Fruit fly (Drosophila melanogaster): Measurements from ENCODE around the gene rdgA.

The rdgA gene

dm6 chrX:8894315-8895017 is 12.4 kb upstream of the rdgA start (continued):
- no peak for TF ChIP-seq Tbp (GFP tag; optimal IDR thresholded peaks at IDR 0.05)
- peak; percentile 50 for TF ChIP-seq mam (GFP tag; optimal IDR thresholded peaks at IDR 0.05)
- peak; percentile 49 for TF ChIP-seq CG6683 (GFP tag; optimal IDR thresholded peaks at IDR 0.05)
- peak; percentile 19 for TF ChIP-seq CG8089 (GFP tag; optimal IDR thresholded peaks at IDR 0.05)
- TF ChIP-seq CG8359 (GFP tag; optimal IDR thresholded peaks at IDR 0.05; ENCODE audit: borderline replicate concordance) = peak; percentile 52
- TF ChIP-seq YL-1 (GFP tag; optimal IDR thresholded peaks at IDR 0.05) = peak; percentile 35
- peak; percentile 44 for TF ChIP-seq CG33557 (GFP tag; optimal IDR thresholded peaks at IDR 0.05)
- peak in 1 of 2 experiments; percentile 64 for TF ChIP-seq Hr78 (GFP tag; optimal IDR thresholded peaks at IDR 0.05)
- peak; percentile 65 for TF ChIP-seq CG18619 (GFP tag; optimal IDR thresholded peaks at IDR 0.05)
- peak; percentile 9 to 89 for TF ChIP-seq Hr51 (GFP tag; optimal IDR thresholded peaks at IDR 0.05)
- peak; percentile 42 for TF ChIP-seq btn (GFP tag; optimal IDR thresholded peaks at IDR 0.05)
- TF ChIP-seq CkIIα-i1 (GFP tag; IDR thresholded peaks at IDR 0.05) = no peak
- peak; percentile 82 for TF ChIP-seq Sox100B (GFP tag; optimal IDR thresholded peaks at IDR 0.05)
- no peak for TF ChIP-seq HLH4C (GFP tag; IDR thresholded peaks at IDR 0.05; ENCODE audit: partially characterized antibody)
- peak; percentile 43 for TF ChIP-seq ems (GFP tag; optimal IDR thresholded peaks at IDR 0.05)
- TF ChIP-seq CG12155 (GFP tag; optimal IDR thresholded peaks at IDR 0.05) = peak; percentile 67
- peak; percentile 49 for TF ChIP-seq org-1 (GFP tag; optimal IDR thresholded peaks at IDR 0.05)
- TF ChIP-seq CG13287 (GFP tag; IDR thresholded peaks at IDR 0.05; ENCODE audit: partially characterized antibody) = no peak
- peak; percentile 78 for TF ChIP-seq gcm (GFP tag; optimal IDR thresholded peaks at IDR 0.05)
- TF ChIP-seq Sry-β (GFP tag; optimal IDR thresholded peaks at IDR 0.05) = no peak
- TF ChIP-seq CG18599 (GFP tag; optimal IDR thresholded peaks at IDR 0.05) = peak; percentile 75
- peak; percentile 67 for TF ChIP-seq NC2β (GFP tag; optimal IDR thresholded peaks at IDR 0.05)
- 0 out of 3 replicates have a peak, but pooled peaks have one; percentile 66 for TF ChIP-seq CG2199 (GFP tag; IDR thresholded peaks at IDR 0.05)
- TF ChIP-seq Taf1 (GFP tag; IDR thresholded peaks at IDR 0.05) = no peak
- TF ChIP-seq Kr (GFP tag; optimal IDR thresholded peaks at IDR 0.05) = peak; percentile 95
- TF ChIP-seq dmrt11E (tag; optimal IDR thresholded peaks at IDR 0.05) = peak; percentile 73
- no peak for TF ChIP-seq Dll (GFP tag; IDR thresholded peaks at IDR 0.05; ENCODE audit: partially characterized antibody)
- TF ChIP-seq B-H1 (GFP tag; IDR thresholded peaks at IDR 0.05) = peak; percentile 55; the same call in 2 of the 3 replicates
- peak; percentile 73 for TF ChIP-seq NfI (GFP tag; optimal IDR thresholded peaks at IDR 0.05)
- TF ChIP-seq CG10543 (GFP tag; optimal IDR thresholded peaks at IDR 0.05) = peak; percentile 38
- peak; percentile 76; the same call in 2 of the 3 replicates for TF ChIP-seq ase (GFP tag; IDR thresholded peaks at IDR 0.05)
- TF ChIP-seq CG13123 (GFP tag; optimal IDR thresholded peaks at IDR 0.05) = peak; percentile 31
- no peak for TF ChIP-seq CG16813 (GFP tag; IDR thresholded peaks at IDR 0.05; ENCODE audit: partially characterized antibody)
- no peak for TF ChIP-seq jumu (GFP tag; optimal IDR thresholded peaks at IDR 0.05)
- peak; percentile 57 for TF ChIP-seq Side (GFP tag; optimal IDR thresholded peaks at IDR 0.05)
- peak; percentile 65 for TF ChIP-seq Lhr (GFP tag; optimal IDR thresholded peaks at IDR 0.05)
- peak; percentile 93 for TF ChIP-seq Med (GFP tag)
- TF ChIP-seq CG32767 (GFP tag; IDR thresholded peaks at IDR 0.05) = peak; percentile 63; the same call in 1 of the 2 replicates
- peak; percentile 74 for TF ChIP-seq CG12071 (GFP tag; optimal IDR thresholded peaks at IDR 0.05)
- peak; percentile 30 for TF ChIP-seq CG3838 (GFP tag; optimal IDR thresholded peaks at IDR 0.05)
- TF ChIP-seq sc (optimal IDR thresholded peaks at IDR 0.05) = no peak
- peak; percentile 66 for TF ChIP-seq sc (GFP tag; optimal IDR thresholded peaks at IDR 0.05)
- TF ChIP-seq CG15514 (GFP tag; optimal IDR thresholded peaks at IDR 0.05) = peak; percentile 55
- peak; percentile 63 for TF ChIP-seq Six4 (GFP tag; optimal IDR thresholded peaks at IDR 0.05)
- no peak for TF ChIP-seq cas (GFP tag; IDR thresholded peaks at IDR 0.05)
- TF ChIP-seq CG17186 (GFP tag; optimal IDR thresholded peaks at IDR 0.05) = no peak
- no peak for TF ChIP-seq cato (GFP tag; optimal IDR thresholded peaks at IDR 0.05; ENCODE audit: borderline replicate concordance)
- TF ChIP-seq ci (GFP tag; IDR thresholded peaks at IDR 0.05) = peak; percentile 94

Data from whole organism, embryonic.